Worm (Caenorhabditis elegans): Measurements from ENCODE around the gene ZK1307.8.

DNA sequence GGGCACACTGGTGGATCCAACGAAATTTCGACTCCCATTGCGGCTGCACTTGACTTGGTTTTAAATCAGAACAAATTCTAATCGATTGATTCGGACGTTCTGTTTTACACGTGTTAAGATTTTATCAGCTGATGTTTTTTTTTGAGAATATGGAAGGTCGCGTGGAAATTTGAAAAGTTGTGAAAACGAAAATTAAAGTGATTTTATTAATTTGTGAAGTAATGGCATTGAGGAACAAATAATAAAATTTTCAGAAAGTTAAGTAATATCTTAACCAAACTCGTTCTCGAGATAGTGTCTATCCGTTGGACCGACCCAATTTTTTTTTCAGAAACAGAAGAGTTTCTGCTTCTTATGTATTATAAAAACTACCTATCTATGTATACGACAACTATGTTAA, 27.3 kb downstream of the ZK1307.8 start, which contains the start of gene ZK1307.4:
- TF ChIP-seq unc-62 (GFP tag; optimal IDR thresholded peaks at IDR 0.05 in 1 of 2) (no peak), unc-62 (tag; optimal IDR thresholded peaks at IDR 0.05) (no peak), arid-1 (GFP tag; conservative IDR thresholded peaks at IDR 0.05) (no peak), daf-12 (tag; optimal IDR thresholded peaks at IDR 0.05) (no peak), nhr-48 (tag; optimal IDR thresholded peaks at IDR 0.05) (no peak), lin-29 (GFP tag; IDR thresholded peaks at IDR 0.05) (no peak)

Measured in whole organism, L4 larva.